Worm (Caenorhabditis elegans) whole organism, mixed stage, embryonic: ENCODE measurements around the gene T22E5.1.
A peak's percentile ranks its signal among the peaks of the same experiment; 100 is the strongest.

ENCODE experiments used
- M03D4.4 ChIP-seq: sonication (generic microtip); optimal IDR thresholded peaks from 2 replicates; lab custom pipeline; 2017; ENCODE audit warnings: mild to moderate bottlenecking, missing genetic modification characterization, missing compliant biosample characterization
- blmp-1 ChIP-seq: fragments of 150-350 bp; optimal IDR thresholded peaks from 2 replicates; lab custom pipeline; 2014; ENCODE audit warnings: missing biosample characterization, missing genetic modification characterization
- ceh-39 ChIP-seq: fragments of 150-350 bp; optimal IDR thresholded peaks from 2 replicates; lab custom pipeline; 2014; ENCODE audit warnings: missing biosample characterization, missing genetic modification characterization
- ceh-43 ChIP-seq: fragments of 200-800 bp; sonication (Bioruptor generic); optimal IDR thresholded peaks from 2 replicates; lab custom pipeline; 2018; ENCODE audit warnings: mild to moderate bottlenecking, missing genetic modification characterization, moderate library complexity, missing compliant biosample characterization
- ceh-83 ChIP-seq: fragments of 200-800 bp; sonication (Bioruptor generic); optimal IDR thresholded peaks from 2 replicates; lab custom pipeline; 2018; ENCODE audit warnings: mild to moderate bottlenecking, missing genetic modification characterization, missing compliant biosample characterization
- ces-1 ChIP-seq: fragments of 150-350 bp; optimal IDR thresholded peaks from 2 replicates; lab custom pipeline; 2014; ENCODE audit warnings: missing biosample characterization, missing genetic modification reagents, missing genetic modification characterization
- cnd-1 ChIP-seq: fragments of 200-800 bp; sonication (Bioruptor generic); optimal IDR thresholded peaks from 2 replicates; lab custom pipeline; 2018; ENCODE audit warnings: mild to moderate bottlenecking, missing genetic modification characterization, missing compliant biosample characterization
- elt-3 ChIP-seq: fragments of 150-350 bp; optimal IDR thresholded peaks from 2 replicates; lab custom pipeline; 2014; ENCODE audit warnings: missing biosample characterization, missing genetic modification characterization
- flh-1 ChIP-seq: fragments of 200-800 bp; sonication (Bioruptor generic); optimal IDR thresholded peaks from 2 replicates; lab custom pipeline; 2018; ENCODE audit warnings: mild to moderate bottlenecking, missing genetic modification characterization, moderate library complexity, missing compliant biosample characterization
- ham-2 ChIP-seq: fragments of 200-800 bp; sonication (Bioruptor generic); optimal IDR thresholded peaks from 2 replicates; lab custom pipeline; 2018; ENCODE audit warnings: mild to moderate bottlenecking, missing genetic modification characterization, missing compliant biosample characterization
- lin-13 ChIP-seq: fragments of 150-350 bp; optimal IDR thresholded peaks from 2 replicates; lab custom pipeline; 2014; ENCODE audit warnings: missing biosample characterization, missing genetic modification characterization
- lsy-2 ChIP-seq: fragments of 150-350 bp; optimal IDR thresholded peaks from 2 replicates; lab custom pipeline; 2014; ENCODE audit warnings: missing biosample characterization, missing genetic modification characterization
- mab-5 ChIP-seq: fragments of 150-350 bp; optimal IDR thresholded peaks from 2 replicates; lab custom pipeline; 2014; ENCODE audit warnings: missing biosample characterization, missing genetic modification characterization
- mep-1 ChIP-seq: fragments of 150-350 bp; optimal IDR thresholded peaks from 2 replicates; lab custom pipeline; 2017; ENCODE audit warnings: missing biosample characterization, missing genetic modification reagents, missing genetic modification characterization, inconsistent platforms
- mls-2 ChIP-seq: sonication (generic microtip); optimal IDR thresholded peaks from 2 replicates; lab custom pipeline; 2016; ENCODE audit warnings: mild to moderate bottlenecking, missing genetic modification characterization, moderate library complexity, missing compliant biosample characterization
- nhr-12 ChIP-seq: fragments of 150-350 bp; optimal IDR thresholded peaks from 2 replicates; lab custom pipeline; 2014; ENCODE audit warnings: missing biosample characterization, missing genetic modification characterization
- nhr-2 ChIP-seq: fragments of 150-350 bp; optimal IDR thresholded peaks from 2 replicates; lab custom pipeline; 2014; ENCODE audit warnings: missing biosample characterization, missing genetic modification characterization
- nhr-237 ChIP-seq: fragments of 150-350 bp; optimal IDR thresholded peaks from 2 replicates; lab custom pipeline; 2014; ENCODE audit warnings: missing biosample characterization, missing genetic modification characterization
- nhr-28 ChIP-seq: fragments of 150-350 bp; optimal IDR thresholded peaks from 2 replicates; lab custom pipeline; 2014; ENCODE audit warnings: missing biosample characterization, missing genetic modification characterization
- nhr-76 ChIP-seq: sonication (generic microtip); optimal IDR thresholded peaks from 2 replicates; lab custom pipeline; 2017; ENCODE audit warnings: missing biosample characterization, missing genetic modification characterization
- pha-4 ChIP-seq: fragments of 150-350 bp; optimal IDR thresholded peaks from 2 replicates; lab custom pipeline; 2018; ENCODE audit warnings: missing biosample characterization, missing genetic modification reagents, missing genetic modification characterization
- sem-2 ChIP-seq: fragments of 200-800 bp; sonication (Bioruptor generic); optimal IDR thresholded peaks from 2 replicates; lab custom pipeline; 2018; ENCODE audit warnings: mild to moderate bottlenecking, missing genetic modification characterization, missing compliant biosample characterization
- tbx-8 ChIP-seq: fragments of 200-800 bp; sonication (Bioruptor generic); optimal IDR thresholded peaks from 2 replicates; lab custom pipeline; 2018; ENCODE audit warnings: mild to moderate bottlenecking, missing genetic modification characterization, moderate library complexity, missing compliant biosample characterization
- unc-120 ChIP-seq: sonication (generic microtip); optimal IDR thresholded peaks from 2 replicates; lab custom pipeline; 2017; ENCODE audit warnings: missing genetic modification characterization, missing compliant biosample characterization; ENCODE audit not compliant: poor library complexity, severe bottlenecking
- unc-39 ChIP-seq: fragments of 150-350 bp; optimal IDR thresholded peaks from 2 replicates; lab custom pipeline; 2014; ENCODE audit warnings: missing biosample characterization, missing genetic modification characterization
- zip-8 ChIP-seq: fragments of 150-350 bp; optimal IDR thresholded peaks from 2 replicates; lab custom pipeline; 2014; ENCODE audit warnings: missing biosample characterization, missing genetic modification characterization
- ztf-11 ChIP-seq: fragments of 150-350 bp; optimal IDR thresholded peaks from 2 replicates; lab custom pipeline; 2014; ENCODE audit warnings: missing biosample characterization, missing genetic modification characterization

T22E5.1 gene

ce11 chrX:6419113-6419512 is 6.4 kb downstream of the T22E5.1 start:
- no peak for TF ChIP-seq mep-1 (tag; lab: Kevin White, UChicago)
- TF ChIP-seq ces-1 (GFP tag; lab: Kevin White, UChicago) = peak; percentile 71

- TF ChIP-seq lin-13 (tag; lab: Kevin White, UChicago) (no peak), nhr-76 (tag; lab: Kevin White, UChicago) (no peak), ztf-11 (tag; lab: Kevin White, UChicago) (no peak), mab-5 (tag; lab: Kevin White, UChicago) (no peak), lsy-2 (tag; lab: Kevin White, UChicago) (no peak), sem-2 (GFP tag; lab: Kevin White, UChicago) (no peak), unc-39 (tag; lab: Kevin White, UChicago) (no peak), ceh-39 (tag; lab: Kevin White, UChicago) (no peak), ceh-83 (GFP tag; lab: Kevin White, UChicago) (no peak), mls-2 (tag; lab: Kevin White, UChicago) (no peak), nhr-28 (tag; lab: Kevin White, UChicago) (no peak)
Observed at ce11 chrX:6420681-6421080, 8.0 kb downstream of the T22E5.1 start, which contains the start of gene K10C2.12. K10C2.12 (minus strand) TSS chrX:6420781.

ce11 chrX:6427147-6427546 is 14.5 kb downstream of the T22E5.1 start:
- TF ChIP-seq unc-39 (tag; lab: Kevin White, UChicago) = no peak
- no peak for TF ChIP-seq tbx-8 (GFP tag; lab: Kevin White, UChicago)
- no peak for TF ChIP-seq nhr-2 (tag; lab: Kevin White, UChicago)
- TF ChIP-seq mls-2 (tag; lab: Kevin White, UChicago) = no peak
- no peak for TF ChIP-seq nhr-28 (tag; lab: Kevin White, UChicago)
- no peak for TF ChIP-seq mep-1 (tag; lab: Kevin White, UChicago)
- no peak for TF ChIP-seq elt-3 (tag; lab: Kevin White, UChicago)
- no peak for TF ChIP-seq ceh-83 (GFP tag; lab: Kevin White, UChicago)
- TF ChIP-seq ztf-11 (tag; lab: Kevin White, UChicago) = no peak
- no peak for TF ChIP-seq lin-13 (tag; lab: Kevin White, UChicago)
- TF ChIP-seq lsy-2 (tag; lab: Kevin White, UChicago) = no peak
- no peak for TF ChIP-seq ceh-43 (GFP tag; lab: Kevin White, UChicago)
- no peak for TF ChIP-seq cnd-1
- no peak for TF ChIP-seq ham-2 (GFP tag; lab: Kevin White, UChicago)
- no peak for TF ChIP-seq zip-8
- no peak for TF ChIP-seq flh-1 (GFP tag; lab: Kevin White, UChicago)
- no peak for TF ChIP-seq nhr-237
- TF ChIP-seq blmp-1 (tag; lab: Kevin White, UChicago) = no peak
- no peak for TF ChIP-seq unc-120 (tag; lab: Kevin White, UChicago)

- TF ChIP-seq sem-2 (GFP tag; lab: Kevin White, UChicago) (no peak), unc-120 (tag; lab: Kevin White, UChicago) (no peak), M03D4.4 (no peak), zip-8 (no peak), elt-3 (tag; lab: Kevin White, UChicago) (no peak)
Observed at ce11 chrX:6429552-6429951, 16.9 kb downstream of the T22E5.1 start.

ce11 chrX:6430510-6430909 is 17.8 kb downstream of the T22E5.1 start, which contains the start of gene ctsa-2:
ctsa-2 (minus strand) TSS chrX:6430610.
- TF ChIP-seq nhr-237 (no peak), pha-4 (tag; lab: Kevin White, UChicago) (no peak), ceh-39 (tag; lab: Kevin White, UChicago) (no peak)

ce11 chrX:6433688-6434087 is 21.0 kb downstream of the T22E5.1 start, which contains the start of gene K10C2.2:
K10C2.2 (minus strand) TSS chrX:6433788.
- TF ChIP-seq ceh-39 (tag; lab: Kevin White, UChicago) (no peak), elt-3 (tag; lab: Kevin White, UChicago) (no peak), nhr-12 (tag; lab: Kevin White, UChicago) (no peak), lin-13 (tag; lab: Kevin White, UChicago) (no peak), cnd-1 (no peak), zip-8 (no peak), mep-1 (tag; lab: Kevin White, UChicago) (no peak), tbx-8 (GFP tag; lab: Kevin White, UChicago) (no peak), unc-120 (tag; lab: Kevin White, UChicago) (no peak), mls-2 (tag; lab: Kevin White, UChicago) (no peak), lsy-2 (tag; lab: Kevin White, UChicago) (no peak), unc-39 (tag; lab: Kevin White, UChicago) (no peak)
